Worm (Caenorhabditis elegans): Measurements from ENCODE around the gene phlp-2.

Gene phlp-2

DNA sequence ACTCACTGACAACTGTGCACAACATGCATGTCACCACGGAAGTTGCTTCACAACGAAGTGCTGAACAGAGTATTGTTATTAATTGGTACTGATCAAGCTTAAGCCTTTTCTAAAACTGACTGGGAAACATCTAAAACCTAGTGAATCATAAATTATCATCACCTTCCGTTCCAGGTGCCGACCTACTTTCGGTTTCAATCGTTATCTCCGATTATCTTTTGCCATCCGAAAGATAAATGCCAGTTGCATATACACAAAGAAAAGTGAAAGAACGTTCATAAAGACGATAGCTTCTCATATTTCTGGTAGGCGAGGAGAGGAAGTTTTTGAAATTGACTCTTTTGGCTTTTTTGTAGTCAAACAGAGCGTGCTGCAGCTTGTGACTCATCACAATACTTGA lies 19.7 kb upstream of the phlp-2 start:
- TF ChIP-seq sea-2 (GFP tag; IDR thresholded peaks at IDR 0.05) (no peak), attf-5 (GFP tag; optimal IDR thresholded peaks at IDR 0.05) (no peak), B0019.2 (GFP tag; conservative IDR thresholded peaks at IDR 0.05) (no peak), egl-44 (GFP tag; IDR thresholded peaks at IDR 0.05) (no peak), rpc-1 (optimal IDR thresholded peaks at IDR 0.05) (no peak), rpc-1 (tag; optimal IDR thresholded peaks at IDR 0.05) (no peak), bed-1 (GFP tag; IDR thresholded peaks at IDR 0.05) (no peak), him-1 (tag; optimal IDR thresholded peaks at IDR 0.05) (no peak), K12H6.12 (tag; optimal IDR thresholded peaks at IDR 0.05) (no peak), Y53G8AR.9 (GFP tag; conservative IDR thresholded peaks at IDR 0.05) (no peak), tbp1 (GFP tag; optimal IDR thresholded peaks at IDR 0.05) (no peak), snpc-1.1 (tag; optimal IDR thresholded peaks at IDR 0.05; ENCODE audit: insufficient read depth) (no peak)

DNA sequence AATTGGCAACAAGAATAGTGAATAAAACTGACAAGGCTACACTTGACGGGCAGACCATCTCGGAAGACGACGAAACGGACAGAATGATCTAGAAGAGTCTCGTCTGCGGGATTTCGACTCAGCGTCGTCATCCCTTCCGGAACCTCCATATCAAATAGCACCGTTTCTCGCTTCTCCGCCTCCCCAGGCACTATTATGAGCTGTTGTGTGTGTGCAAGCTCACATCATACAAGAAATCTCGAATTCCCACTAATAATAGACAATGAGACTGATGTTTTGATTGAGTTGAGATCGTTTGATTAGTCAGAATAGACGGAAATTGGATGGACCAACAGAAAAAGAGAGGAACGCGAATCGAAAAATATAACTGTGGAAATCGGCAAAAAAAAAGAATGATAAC lies 19.0 kb upstream of the phlp-2 start, which contains the start of gene spp-28:
Gene spp-28 (minus strand): TSS at position 101 of the 400 bp plus-strand sequence.
- no peak for TF ChIP-seq nfya-2 (GFP tag; IDR thresholded peaks at IDR 0.05)
- TF ChIP-seq Y67H2A.10 (GFP tag; conservative IDR thresholded peaks at IDR 0.05) = no peak
- TF ChIP-seq rcor-1 (GFP tag; IDR thresholded peaks at IDR 0.05) = no peak
- TF ChIP-seq Y79H2A.3 (GFP tag; conservative IDR thresholded peaks at IDR 0.05) = no peak
- TF ChIP-seq Y53F4B.3 (GFP tag; IDR thresholded peaks at IDR 0.05) = no peak
- no peak for TF ChIP-seq lir-1 (GFP tag; conservative IDR thresholded peaks at IDR 0.05)
- TF ChIP-seq hlh-26 (GFP tag; conservative IDR thresholded peaks at IDR 0.05) = no peak
- no peak for TF ChIP-seq dpff-1 (tag; optimal IDR thresholded peaks at IDR 0.05)
- no peak for TF ChIP-seq lag-1 (GFP tag; IDR thresholded peaks at IDR 0.05)
- no peak for TF ChIP-seq lin-54 (GFP tag; optimal IDR thresholded peaks at IDR 0.05)
- TF ChIP-seq unc-62 (GFP tag; optimal IDR thresholded peaks at IDR 0.05) = no peak
- no peak for TF ChIP-seq hsf-1 (GFP tag; IDR thresholded peaks at IDR 0.05)
- no peak for TF ChIP-seq K12H6.12 (tag; optimal IDR thresholded peaks at IDR 0.05)
- TF ChIP-seq C06A6.2 (GFP tag; conservative IDR thresholded peaks at IDR 0.05) = no peak
- no peak for TF ChIP-seq egl-18 (GFP tag; IDR thresholded peaks at IDR 0.05)
- TF ChIP-seq rpc-1 (optimal IDR thresholded peaks at IDR 0.05) = no peak
- TF ChIP-seq rpc-1 (tag; optimal IDR thresholded peaks at IDR 0.05) = no peak
- TF ChIP-seq pbrm-1 (GFP tag; IDR thresholded peaks at IDR 0.05) = no peak
- no peak for TF ChIP-seq T07F8.4 (tag; optimal IDR thresholded peaks at IDR 0.05)
- TF ChIP-seq F49E8.2 (tag; optimal IDR thresholded peaks at IDR 0.05; ENCODE audit: insufficient read depth) = no peak
- no peak for TF ChIP-seq lin-26 (GFP tag; IDR thresholded peaks at IDR 0.05)

- peak; percentile 85 for TF ChIP-seq lsl-1 (GFP tag; optimal IDR thresholded peaks at IDR 0.05)
- peak; percentile 24 for TF ChIP-seq snpc-1.3 (tag; optimal IDR thresholded peaks at IDR 0.05; ENCODE audit: insufficient read depth)
- TF ChIP-seq nhr-80 (tag; optimal IDR thresholded peaks at IDR 0.05) = peak; percentile 31
- TF ChIP-seq nhr-90 (tag; optimal IDR thresholded peaks at IDR 0.05) = no peak
- TF ChIP-seq F23B12.7 (tag; optimal IDR thresholded peaks at IDR 0.05; ENCODE audit: insufficient read depth) = no peak
- no peak for TF ChIP-seq T07F8.4 (tag; optimal IDR thresholded peaks at IDR 0.05)
- TF ChIP-seq ztf-25 (GFP tag; IDR thresholded peaks at IDR 0.05) = no peak
- peak; percentile 96 for TF ChIP-seq cebp-1 (GFP tag; IDR thresholded peaks at IDR 0.05)
- TF ChIP-seq cebp-1 (tag; optimal IDR thresholded peaks at IDR 0.05) = peak; percentile 98
- TF ChIP-seq hmg-1.2 (GFP tag; IDR thresholded peaks at IDR 0.05) = peak; percentile 23; the same call in 1 of the 2 replicates
- TF ChIP-seq attf-5 (GFP tag; optimal IDR thresholded peaks at IDR 0.05) = peak; percentile 61
Measured at ce11 chrIII:4191091-4191638, 18.1 kb upstream of the phlp-2 start, which contains the start of gene dnj-16. TSS of gene dnj-16 (plus strand) at chrIII:4191141.
